Worm (Caenorhabditis elegans): Measurements from ENCODE around the gene nhr-167.

DNA sequence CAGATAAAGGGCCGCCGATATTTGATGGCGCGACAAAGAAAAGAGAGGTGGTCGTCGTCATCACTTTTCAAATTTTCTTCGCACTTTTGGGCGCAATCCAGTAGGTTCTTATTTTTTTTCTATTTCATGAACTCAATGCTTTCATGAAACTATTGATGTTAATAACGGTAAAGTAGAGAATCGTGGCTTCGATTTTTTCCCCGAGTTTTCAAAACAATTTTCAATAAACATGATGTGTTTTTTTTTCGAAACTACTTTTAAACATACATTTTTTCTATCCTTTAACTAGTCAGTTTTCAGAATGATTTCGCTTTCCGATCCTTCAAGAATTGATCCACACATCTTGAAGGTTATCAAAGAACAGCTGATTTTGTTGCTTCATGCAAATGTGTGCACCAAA is 4.0 kb upstream of the nhr-167 start, which contains the start of gene C49F5.5:
- no peak for TF ChIP-seq nhr-76 (tag; optimal IDR thresholded peaks at IDR 0.05)
- TF ChIP-seq ztf-11 (tag; optimal IDR thresholded peaks at IDR 0.05): no peak
- TF ChIP-seq snpc-4 (tag; optimal IDR thresholded peaks at IDR 0.05): no peak
- TF ChIP-seq mep-1 (tag; optimal IDR thresholded peaks at IDR 0.05): no peak
- TF ChIP-seq nhr-237 (tag; optimal IDR thresholded peaks at IDR 0.05): no peak
